Worm (Caenorhabditis elegans): Measurements from ENCODE around the gene fmo-1.
"Not testable (repeated sequence)": the region's sequence is repeated elsewhere in the genome, so short reads cannot be mapped to it uniquely, and the experiment has no call there.

ce11 chrIV:10687307-10687706 lies 25.6 kb downstream of the fmo-1 start, which contains the start of gene R102.2:
- TF ChIP-seq sptf-1, nhr-28 (tag; optimal IDR thresholded peaks at IDR 0.05): not testable (repeated sequence)

All from whole organism, L1 larva.